Fruit fly (Drosophila melanogaster) whole organism, pupa: ENCODE data around the gene TSG101.

ENCODE experiments used
- CG13204 ChIP-seq: fragments of 200-800 bp; sonication (Bioruptor generic); optimal IDR thresholded peaks from 2 replicates; lab custom pipeline; 2018; ENCODE audit warnings: missing biosample characterization, mild to moderate bottlenecking, missing genetic modification characterization, moderate library complexity
- CG14655 ChIP-seq: fragments of 200-800 bp; sonication (Bioruptor generic); optimal IDR thresholded peaks from 3 replicates; lab custom pipeline; 2017; ENCODE audit warnings: mild to moderate bottlenecking, missing biosample characterization, missing genetic modification reagents, missing genetic modification characterization
- CG4496 ChIP-seq: fragments of 200-800 bp; sonication (Bioruptor generic); IDR thresholded peaks from 3 replicates; pipeline ENCODE4 v1.3.6; 2022; ENCODE audit warnings: missing biosample characterization, missing genetic modification characterization
- CG8301 ChIP-seq: fragments of 200-800 bp; sonication (Bioruptor generic); optimal IDR thresholded peaks from 2 replicates; lab custom pipeline; 2018; ENCODE audit warnings: missing biosample characterization, mild to moderate bottlenecking, missing genetic modification characterization
- CG9948 ChIP-seq: fragments of 200-800 bp; sonication (Bioruptor generic); optimal IDR thresholded peaks from 2 replicates; lab custom pipeline; 2018; ENCODE audit warnings: missing biosample characterization, mild to moderate bottlenecking, missing genetic modification characterization, moderate library complexity
- D1 ChIP-seq: fragments of 200-800 bp; sonication (Bioruptor generic); optimal IDR thresholded peaks from 2 replicates; lab custom pipeline; 2018; ENCODE audit warnings: missing biosample characterization, mild to moderate bottlenecking, missing genetic modification characterization, moderate library complexity
- EcR ChIP-seq: fragments of 200-800 bp; sonication (Bioruptor generic); optimal IDR thresholded peaks from 3 replicates; lab custom pipeline; 2019; ENCODE audit warnings: missing biosample characterization, missing genetic modification characterization, mild to moderate bottlenecking, moderate library complexity, missing genetic modification reagents
- Ets98B ChIP-seq: fragments of 200-800 bp; sonication (Bioruptor generic); IDR thresholded peaks from 2 replicates; pipeline ENCODE4 v1.3.6; 2022; ENCODE audit warnings: missing biosample characterization, missing genetic modification characterization
- Pif1B ChIP-seq: fragments of 200-800 bp; sonication (Bioruptor generic); optimal IDR thresholded peaks from 3 replicates; lab custom pipeline; 2016; ENCODE audit warnings: missing biosample characterization, missing genetic modification characterization
- Snoo ChIP-seq: fragments of 200-800 bp; sonication (Bioruptor generic); optimal IDR thresholded peaks from 3 replicates; lab custom pipeline; 2017; ENCODE audit warnings: missing biosample characterization, mild to moderate bottlenecking, missing genetic modification characterization, inconsistent platforms

- TF ChIP-seq EcR (GFP tag; lab: Kevin White, UChicago) (no peak), Pif1B (GFP tag; lab: Kevin White, UChicago) (no peak), Snoo (no peak), CG13204 (no peak), D1 (tag; lab: Kevin White, UChicago) (no peak), CG4496 (no peak), CG8301 (tag; lab: Kevin White, UChicago) (no peak), CG9948 (no peak), Ets98B (GFP tag; lab: Robert Waterston, UW) (no peak), CG14655 (GFP tag; lab: Kevin White, UChicago) (no peak)
Measured at dm6 chr3L:16875959-16876358, 33.9 kb downstream of the TSG101 start.
